Worm (Caenorhabditis elegans) whole organism, early embryonic: ENCODE results near the gene C33D9.10.

Source experiments
- F13C5.2 ChIP-seq: sonication (generic microtip); optimal IDR thresholded peaks from 2 replicates; lab custom pipeline; 2017; ENCODE audit warnings: mild to moderate bottlenecking, missing genetic modification characterization, inconsistent platforms, missing compliant biosample characterization
- ama-1 ChIP-seq: fragments of 150-350 bp; optimal IDR thresholded peaks from 2 replicates; lab custom pipeline; 2014
- ets-7 ChIP-seq: sonication (generic microtip); optimal IDR thresholded peaks from 2 replicates; lab custom pipeline; 2016; ENCODE audit warnings: missing genotype, missing genetic modification characterization, missing compliant biosample characterization
- hmbx-1 ChIP-seq: sonication (generic microtip); optimal IDR thresholded peaks from 2 replicates; lab custom pipeline; 2016; ENCODE audit warnings: mild to moderate bottlenecking, missing genetic modification characterization, missing compliant biosample characterization
- sea-1 ChIP-seq: fragments of 200-800 bp; sonication (Bioruptor generic); conservative IDR thresholded peaks from 2 replicates; pipeline ENCODE4 v1.3.6; 2022; ENCODE audit warnings: missing genetic modification characterization, missing compliant biosample characterization

ce11 chrIV:8790144-8790543 lies 2.2 kb upstream of the C33D9.10 start, which contains the start of gene sru-35:
- TF ChIP-seq ama-1 (no peak), ets-7 (no peak), sea-1 (GFP tag; lab: Robert Waterston, UW) (no peak), F13C5.2 (tag; lab: Kevin White, UChicago) (no peak), hmbx-1 (tag; lab: Kevin White, UChicago) (no peak)
